2 fruit fly cellular contexts compared by ENCODE assay signal in genomic region chr2L:9176791-9177190, dm6.
TF ChIP-seq lines count a peak whose summit lies in the region.

No protein-coding gene starts in this region.

TF ChIP-seq in whole organism, embryonic, 481 proteins besides CTCF, POLR2A, EP300 and RAD21 (continued from another document and continues in another):
- no peak for TF ChIP-seq Eip74EF (GFP tag; optimal IDR thresholded peaks at IDR 0.05; lab: Kevin White, UChicago)
- no peak for TF ChIP-seq Mes4 (GFP tag; optimal IDR thresholded peaks at IDR 0.05; lab: Kevin White, UChicago)
- TF ChIP-seq sd (tag; optimal IDR thresholded peaks at IDR 0.05; lab: Kevin White, UChicago): peak; percentile 57
- no peak for TF ChIP-seq HmgZ (tag; optimal IDR thresholded peaks at IDR 0.05; lab: Kevin White, UChicago)
- TF ChIP-seq CG5180 (GFP tag; optimal IDR thresholded peaks at IDR 0.05; lab: Kevin White, UChicago): no peak
- no peak for TF ChIP-seq hb (GFP tag; IDR thresholded peaks at IDR 0.05; lab: Robert Waterston, UW; ENCODE audit: partially characterized antibody)
- 0 out of 2 replicates have a peak, but pooled peaks have one; percentile 39 for TF ChIP-seq Drgx (GFP tag; IDR thresholded peaks at IDR 0.05; lab: Robert Waterston, UW)
- TF ChIP-seq odd (GFP tag; optimal IDR thresholded peaks at IDR 0.05; lab: Kevin White, UChicago): no peak
- no peak for TF ChIP-seq CG5953 (GFP tag; IDR thresholded peaks at IDR 0.05; lab: Robert Waterston, UW)
- TF ChIP-seq E2f1 (GFP tag; IDR thresholded peaks at IDR 0.05; lab: Robert Waterston, UW): no peak
- TF ChIP-seq H2.0 (GFP tag; IDR thresholded peaks at IDR 0.05; lab: Robert Waterston, UW): no peak
- no peak for TF ChIP-seq CG2116 (GFP tag; optimal IDR thresholded peaks at IDR 0.05; lab: Kevin White, UChicago)
- TF ChIP-seq CG14710 (tag; optimal IDR thresholded peaks at IDR 0.05; lab: Kevin White, UChicago): no peak
- no peak for TF ChIP-seq sim (GFP tag; IDR thresholded peaks at IDR 0.05; lab: Robert Waterston, UW)
- TF ChIP-seq Elba2 (GFP tag; optimal IDR thresholded peaks at IDR 0.05; lab: Kevin White, UChicago): no peak
- TF ChIP-seq scrt (GFP tag; optimal IDR thresholded peaks at IDR 0.05; lab: Kevin White, UChicago): no peak
- TF ChIP-seq kah (GFP tag; optimal IDR thresholded peaks at IDR 0.05; lab: Kevin White, UChicago): peak; percentile 66
- no peak for TF ChIP-seq CG11085 (GFP tag; IDR thresholded peaks at IDR 0.05; lab: Robert Waterston, UW)
- peak; percentile 14; the same call in 1 of the 2 replicates for TF ChIP-seq Adf1 (GFP tag; IDR thresholded peaks at IDR 0.05; lab: Robert Waterston, UW)
- TF ChIP-seq dm (GFP tag; optimal IDR thresholded peaks at IDR 0.05; lab: Kevin White, UChicago): no peak
- no peak for TF ChIP-seq slou (GFP tag; optimal IDR thresholded peaks at IDR 0.05; lab: Kevin White, UChicago)
- TF ChIP-seq Abd-B (GFP tag; optimal IDR thresholded peaks at IDR 0.05; lab: Kevin White, UChicago): no peak
- TF ChIP-seq lbe (GFP tag; optimal IDR thresholded peaks at IDR 0.05; lab: Kevin White, UChicago): peak; percentile 18
- TF ChIP-seq pita (GFP tag; optimal IDR thresholded peaks at IDR 0.05; lab: Kevin White, UChicago): no peak
- no peak for TF ChIP-seq Hmx (GFP tag; optimal IDR thresholded peaks at IDR 0.05; lab: Kevin White, UChicago)
- no peak for TF ChIP-seq Six4 (GFP tag; optimal IDR thresholded peaks at IDR 0.05; lab: Kevin White, UChicago)
- TF ChIP-seq CG31365 (tag; optimal IDR thresholded peaks at IDR 0.05; lab: Kevin White, UChicago): no peak
- no peak for TF ChIP-seq gem (tag; optimal IDR thresholded peaks at IDR 0.05; lab: Kevin White, UChicago)
- no peak for TF ChIP-seq CG16815 (GFP tag; optimal IDR thresholded peaks at IDR 0.05; lab: Kevin White, UChicago)
- peak; percentile 71; the same call in 1 of the 2 replicates for TF ChIP-seq vvl (GFP tag; IDR thresholded peaks at IDR 0.05; lab: Robert Waterston, UW)
- TF ChIP-seq CG3726 (GFP tag; IDR thresholded peaks at IDR 0.05; lab: Robert Waterston, UW): no peak
- no peak for TF ChIP-seq CG3065 (GFP tag; optimal IDR thresholded peaks at IDR 0.05; lab: Kevin White, UChicago)
- no peak for TF ChIP-seq ro (GFP tag; IDR thresholded peaks at IDR 0.05; lab: Robert Waterston, UW)
- TF ChIP-seq CG7357 (GFP tag; IDR thresholded peaks at IDR 0.05; lab: Robert Waterston, UW): no peak
- TF ChIP-seq knrl (GFP tag; IDR thresholded peaks at IDR 0.05; lab: Robert Waterston, UW; ENCODE audit: partially characterized antibody): no peak
- TF ChIP-seq Deaf1 (tag; optimal IDR thresholded peaks at IDR 0.05; lab: Kevin White, UChicago): peak; percentile 17
- no peak for TF ChIP-seq org-1 (GFP tag; optimal IDR thresholded peaks at IDR 0.05; lab: Kevin White, UChicago)
- TF ChIP-seq ci (GFP tag; IDR thresholded peaks at IDR 0.05; lab: Robert Waterston, UW): peak; percentile 81
- no peak for TF ChIP-seq CG12744 (GFP tag; optimal IDR thresholded peaks at IDR 0.05; lab: Kevin White, UChicago)
- TF ChIP-seq CG8359 (GFP tag; optimal IDR thresholded peaks at IDR 0.05; lab: Kevin White, UChicago; ENCODE audit: borderline replicate concordance): no peak
- TF ChIP-seq lov (optimal IDR thresholded peaks at IDR 0.05; lab: Kevin White, UChicago): no peak
- TF ChIP-seq lov (GFP tag; IDR thresholded peaks at IDR 0.05; lab: Robert Waterston, UW): no peak
- 0 out of 2 replicates have a peak, but pooled peaks have one; percentile 6 for TF ChIP-seq Awh (GFP tag; IDR thresholded peaks at IDR 0.05; lab: Robert Waterston, UW)
- peak; percentile 18; the same call in 1 of the 3 replicates for TF ChIP-seq CG11695 (GFP tag; IDR thresholded peaks at IDR 0.05; lab: Robert Waterston, UW)
- no peak for TF ChIP-seq HLH3B (GFP tag; IDR thresholded peaks at IDR 0.05; lab: Robert Waterston, UW)
- peak; percentile 12; the same call in 1 of the 2 replicates for TF ChIP-seq rib (GFP tag; IDR thresholded peaks at IDR 0.05; lab: Robert Waterston, UW)
- no peak for TF ChIP-seq en (GFP tag; optimal IDR thresholded peaks at IDR 0.05; lab: Kevin White, UChicago)
- no peak for TF ChIP-seq CG11504 (tag; optimal IDR thresholded peaks at IDR 0.05; lab: Kevin White, UChicago)
- TF ChIP-seq Poxn (GFP tag; IDR thresholded peaks at IDR 0.05; lab: Robert Waterston, UW): no peak
- TF ChIP-seq CG7271 (tag; optimal IDR thresholded peaks at IDR 0.05; lab: Kevin White, UChicago): no peak
- TF ChIP-seq CG8765 (GFP tag; IDR thresholded peaks at IDR 0.05; lab: Robert Waterston, UW): peak; percentile 74; the same call in 1 of the 2 replicates
- no peak for TF ChIP-seq CG2889 (GFP tag; IDR thresholded peaks at IDR 0.05; lab: Robert Waterston, UW)
- TF ChIP-seq Hr51 (GFP tag; optimal IDR thresholded peaks at IDR 0.05; lab: Kevin White, UChicago): no peak
- TF ChIP-seq Trl (optimal IDR thresholded peaks at IDR 0.05; lab: Kevin White, UChicago): peak; percentile 75 to 81
- no peak for TF ChIP-seq Trl (GFP tag; optimal IDR thresholded peaks at IDR 0.05; lab: Kevin White, UChicago)
- TF ChIP-seq CG10147 (GFP tag; optimal IDR thresholded peaks at IDR 0.05; lab: Kevin White, UChicago): no peak
- TF ChIP-seq Lhr (GFP tag; optimal IDR thresholded peaks at IDR 0.05; lab: Kevin White, UChicago): no peak
- no peak for TF ChIP-seq CG8290 (GFP tag; optimal IDR thresholded peaks at IDR 0.05; lab: Kevin White, UChicago)
- no peak for TF ChIP-seq CG8290 (tag; optimal IDR thresholded peaks at IDR 0.05; lab: Kevin White, UChicago)
- no peak for TF ChIP-seq CG6683 (GFP tag; optimal IDR thresholded peaks at IDR 0.05; lab: Kevin White, UChicago)
- no peak for TF ChIP-seq sqz (GFP tag; optimal IDR thresholded peaks at IDR 0.05; lab: Kevin White, UChicago)
- TF ChIP-seq HLH54F (GFP tag; optimal IDR thresholded peaks at IDR 0.05; lab: Kevin White, UChicago): no peak
- TF ChIP-seq Hand (GFP tag; optimal IDR thresholded peaks at IDR 0.05; lab: Kevin White, UChicago): no peak
- no peak for TF ChIP-seq CkIIα-i1 (GFP tag; IDR thresholded peaks at IDR 0.05; lab: Robert Waterston, UW)
- TF ChIP-seq gcm (GFP tag; optimal IDR thresholded peaks at IDR 0.05; lab: Kevin White, UChicago): no peak
- TF ChIP-seq CG18764 (GFP tag; optimal IDR thresholded peaks at IDR 0.05; lab: Kevin White, UChicago): no peak
- no peak for TF ChIP-seq eyg (GFP tag; optimal IDR thresholded peaks at IDR 0.05; lab: Kevin White, UChicago)
- no peak for TF ChIP-seq CG10654 (GFP tag; optimal IDR thresholded peaks at IDR 0.05; lab: Kevin White, UChicago)
- no peak for TF ChIP-seq CG13424 (tag; optimal IDR thresholded peaks at IDR 0.05; lab: Kevin White, UChicago)

TF ChIP-seq in whole organism, prepupa, 60 proteins besides CTCF, POLR2A, EP300 and RAD21 (continued from another document):
- TF ChIP-seq dac (GFP tag; optimal IDR thresholded peaks at IDR 0.05; lab: Kevin White, UChicago) (no peak), acj6 (GFP tag; optimal IDR thresholded peaks at IDR 0.05; lab: Kevin White, UChicago) (no peak), OdsH (GFP tag; optimal IDR thresholded peaks at IDR 0.05; lab: Kevin White, UChicago) (no peak), topi (GFP tag; optimal IDR thresholded peaks at IDR 0.05; lab: Kevin White, UChicago) (no peak), eg (GFP tag; IDR thresholded peaks at IDR 0.05; lab: Robert Waterston, UW) (peak; percentile 47; the same call in 1 of the 3 replicates), ss (GFP tag; optimal IDR thresholded peaks at IDR 0.05; lab: Kevin White, UChicago) (no peak), svp (GFP tag; lab: Kevin White, UChicago) (no peak), CG32006 (GFP tag; optimal IDR thresholded peaks at IDR 0.05; lab: Kevin White, UChicago) (no peak), dsx (GFP tag; optimal IDR thresholded peaks at IDR 0.05; lab: Kevin White, UChicago; ENCODE audit: poor library complexity, severe bottlenecking) (no peak), fd85E (GFP tag; optimal IDR thresholded peaks at IDR 0.05; lab: Kevin White, UChicago) (peak; percentile 35), CG6276 (GFP tag; optimal IDR thresholded peaks at IDR 0.05; lab: Kevin White, UChicago) (no peak), CG6163 (GFP tag; IDR thresholded peaks at IDR 0.05; lab: Robert Waterston, UW) (peak; percentile 66; the same call in 2 of the 3 replicates), CG11762 (GFP tag; optimal IDR thresholded peaks at IDR 0.05; lab: Kevin White, UChicago; ENCODE audit: insufficient read depth) (no peak), Gug (GFP tag; IDR thresholded peaks at IDR 0.05; lab: Robert Waterston, UW) (no peak), Hr38 (GFP tag; optimal IDR thresholded peaks at IDR 0.05; lab: Kevin White, UChicago) (no peak), achi (GFP tag; optimal IDR thresholded peaks at IDR 0.05; lab: Kevin White, UChicago) (no peak), lz (GFP tag; optimal IDR thresholded peaks at IDR 0.05; lab: Kevin White, UChicago) (no peak), CG3032 (tag; optimal IDR thresholded peaks at IDR 0.05; lab: Kevin White, UChicago) (no peak), CG11902 (GFP tag; optimal IDR thresholded peaks at IDR 0.05; lab: Kevin White, UChicago) (no peak), Sox14 (GFP tag; optimal IDR thresholded peaks at IDR 0.05; lab: Kevin White, UChicago) (no peak)
